Worm (Caenorhabditis elegans) whole organism, L1 larva: ENCODE measurements around the gene ZK1010.4.

Experiments used
- C34B4.2 ChIP-seq: sonication (generic microtip); optimal IDR thresholded peaks from 2 replicates; lab custom pipeline; 2017; ENCODE audit warnings: mild to moderate bottlenecking, missing genetic modification characterization, missing compliant biosample characterization
- aha-1 ChIP-seq: fragments of 150-350 bp; optimal IDR thresholded peaks from 2 replicates; lab custom pipeline; 2014; ENCODE audit warnings: missing biosample characterization, missing genetic modification characterization
- alr-1 ChIP-seq: fragments of 200-800 bp; sonication (Bioruptor generic); optimal IDR thresholded peaks from 2 replicates; lab custom pipeline; 2018; ENCODE audit warnings: borderline replicate concordance, mild to moderate bottlenecking, missing genetic modification characterization, missing compliant biosample characterization
- blmp-1 ChIP-seq: fragments of 150-350 bp; optimal IDR thresholded peaks from 2 replicates; lab custom pipeline; 2014; ENCODE audit warnings: missing biosample characterization, missing genetic modification characterization
- ceh-63 ChIP-seq: fragments of 200-800 bp; sonication (Bioruptor generic); optimal IDR thresholded peaks from 2 replicates; lab custom pipeline; 2018; ENCODE audit warnings: mild to moderate bottlenecking, missing genetic modification characterization, missing compliant biosample characterization
- ceh-8 ChIP-seq: fragments of 200-800 bp; sonication (Bioruptor generic); optimal IDR thresholded peaks from 2 replicates; lab custom pipeline; 2018; ENCODE audit warnings: mild to moderate bottlenecking, missing genetic modification characterization, moderate library complexity, missing compliant biosample characterization
- dsc-1 ChIP-seq: sonication (generic microtip); optimal IDR thresholded peaks from 2 replicates; lab custom pipeline; 2016; ENCODE audit warnings: mild to moderate bottlenecking, missing genetic modification characterization, missing compliant biosample characterization
- efl-1 ChIP-seq, 4 experiments: fragments of 150-350 bp; optimal IDR thresholded peaks in 3 of 4; peaks in 1 of 4; 1 replicate in 1 of 4; 2 replicates in 3 of 4; lab custom pipeline; 2014; ENCODE audit warnings: missing biosample characterization in 2 of 4, missing genetic modification characterization in 2 of 4, missing genetic modification reagents in 2 of 4
- efl-3 ChIP-seq: fragments of 200-800 bp; sonication (Bioruptor generic); optimal IDR thresholded peaks from 2 replicates; lab custom pipeline; 2018; ENCODE audit warnings: mild to moderate bottlenecking, missing genetic modification characterization, missing compliant biosample characterization
- egl-13 ChIP-seq: sonication (generic microtip); optimal IDR thresholded peaks from 2 replicates; lab custom pipeline; 2016; ENCODE audit warnings: missing genotype, missing genetic modification reagents, missing genetic modification characterization, missing compliant biosample characterization
- elt-3 ChIP-seq, 6 experiments: fragments of 150-350 bp in 1 of 6; sonication (generic microtip); optimal IDR thresholded peaks; 2 replicates each; lab custom pipeline; 2017 to 2018; ENCODE audit warnings: missing biosample characterization in 6 of 6, missing genetic modification characterization in 6 of 6, inconsistent platforms in 1 of 6
- fkh-10 ChIP-seq: sonication (generic microtip); optimal IDR thresholded peaks from 2 replicates; lab custom pipeline; 2017; ENCODE audit warnings: missing biosample characterization, missing genetic modification reagents, missing genetic modification characterization
- fkh-4 ChIP-seq: sonication (generic microtip); optimal IDR thresholded peaks from 2 replicates; lab custom pipeline; 2016; ENCODE audit warnings: missing compliant biosample characterization, missing genetic modification characterization, borderline replicate concordance
- fos-1 ChIP-seq: fragments of 150-350 bp; optimal IDR thresholded peaks from 2 replicates; lab custom pipeline; 2014; ENCODE audit warnings: missing biosample characterization, missing genetic modification characterization
- grh-1 ChIP-seq: fragments of 200-800 bp; sonication (Bioruptor generic); IDR thresholded peaks from 2 replicates; pipeline ENCODE4 v1.3.6; 2022; ENCODE audit warnings: missing genetic modification reagents, missing genetic modification characterization, missing compliant biosample characterization
- hlh-17 ChIP-seq: fragments of 200-800 bp; sonication (Bioruptor generic); optimal IDR thresholded peaks from 2 replicates; lab custom pipeline; 2018; ENCODE audit warnings: missing genetic modification characterization, mild to moderate bottlenecking, missing compliant biosample characterization, moderate library complexity, borderline replicate concordance
- hlh-4 ChIP-seq: sonication (generic microtip); optimal IDR thresholded peaks from 2 replicates; lab custom pipeline; 2016; ENCODE audit warnings: mild to moderate bottlenecking, missing genetic modification characterization, missing compliant biosample characterization
- hpl-2 ChIP-seq: fragments of 150-350 bp; optimal IDR thresholded peaks from 2 replicates; lab custom pipeline; 2014; ENCODE audit warnings: missing biosample characterization, missing genetic modification reagents, missing genetic modification characterization
- lin-14 ChIP-seq: fragments of 200-800 bp; sonication (Bioruptor generic); optimal IDR thresholded peaks from 2 replicates; lab custom pipeline; 2018; ENCODE audit warnings: mild to moderate bottlenecking, missing genetic modification characterization, moderate library complexity, missing compliant biosample characterization
- lin-15B ChIP-seq: fragments of 150-350 bp; sonication (generic microtip); optimal IDR thresholded peaks from 3 replicates; lab custom pipeline; 2014; ENCODE audit warnings: missing biosample characterization, missing genetic modification characterization
- lin-35 ChIP-seq, 2 experiments: fragments of 150-350 bp; optimal IDR thresholded peaks; 2 replicates each; lab custom pipeline; 2014; ENCODE audit warnings: missing biosample characterization in 2 of 2, missing genetic modification characterization in 2 of 2, missing genetic modification reagents in 2 of 2
- lin-39 ChIP-seq: fragments of 150-350 bp; optimal IDR thresholded peaks from 2 replicates; lab custom pipeline; 2014; ENCODE audit warnings: missing biosample characterization, missing genetic modification reagents, missing genetic modification characterization
- lsy-2 ChIP-seq, 2 experiments: fragments of 150-350 bp; optimal IDR thresholded peaks; 2 replicates each; lab custom pipeline; 2014; ENCODE audit warnings: missing biosample characterization in 2 of 2, missing genetic modification characterization in 2 of 2
- mab-9 ChIP-seq: fragments of 200-800 bp; sonication (Bioruptor generic); IDR thresholded peaks from 2 replicates; pipeline ENCODE4 v1.3.6; 2022; ENCODE audit warnings: missing genetic modification reagents, missing genetic modification characterization, missing compliant biosample characterization
- mdl-1 ChIP-seq, 2 experiments: fragments of 150-350 bp; optimal IDR thresholded peaks; 2 replicates each; lab custom pipeline; 2014 to 2017; ENCODE audit warnings: missing biosample characterization in 2 of 2, missing genetic modification characterization in 2 of 2, inconsistent platforms in 1 of 2
- nhr-12 ChIP-seq: sonication (generic microtip); optimal IDR thresholded peaks from 2 replicates; lab custom pipeline; 2017; ENCODE audit warnings: missing biosample characterization, missing genetic modification characterization
- nhr-19 ChIP-seq: fragments of 200-800 bp; sonication (Bioruptor generic); conservative IDR thresholded peaks from 2 replicates; pipeline ENCODE4 v1.3.6; 2022; ENCODE audit warnings: missing genetic modification characterization, missing compliant biosample characterization
- nhr-20 ChIP-seq: sonication (generic microtip); optimal IDR thresholded peaks from 2 replicates; lab custom pipeline; 2016; ENCODE audit warnings: mild to moderate bottlenecking, missing genetic modification characterization, missing compliant biosample characterization
- nhr-47 ChIP-seq: sonication (generic microtip); optimal IDR thresholded peaks from 2 replicates; lab custom pipeline; 2016; ENCODE audit warnings: mild to moderate bottlenecking, missing genetic modification characterization, moderate library complexity, missing compliant biosample characterization
- nhr-71 ChIP-seq: sonication (generic microtip); optimal IDR thresholded peaks from 2 replicates; lab custom pipeline; 2016; ENCODE audit warnings: mild to moderate bottlenecking, missing genetic modification characterization, moderate library complexity, missing compliant biosample characterization
- nhr-76 ChIP-seq: sonication (generic microtip); optimal IDR thresholded peaks from 2 replicates; lab custom pipeline; 2017; ENCODE audit warnings: missing biosample characterization, missing genetic modification characterization
- nhr-85 ChIP-seq: sonication (generic microtip); peaks from one replicate; lab custom pipeline; 2016; ENCODE audit warnings: missing genetic modification characterization, inconsistent platforms, missing compliant biosample characterization
- nhr-90 ChIP-seq: sonication (generic microtip); optimal IDR thresholded peaks from 2 replicates; lab custom pipeline; 2016; ENCODE audit warnings: mild to moderate bottlenecking, missing genetic modification characterization, missing compliant biosample characterization; ENCODE audit not compliant: poor library complexity
- rnt-1 ChIP-seq: sonication (generic microtip); optimal IDR thresholded peaks from 2 replicates; lab custom pipeline; 2016; ENCODE audit warnings: mild to moderate bottlenecking, missing genetic modification characterization, moderate library complexity, missing compliant biosample characterization
- snu-23 ChIP-seq: sonication (generic microtip); optimal IDR thresholded peaks from 2 replicates; lab custom pipeline; 2016; ENCODE audit warnings: missing genetic modification characterization, missing compliant biosample characterization
- tbx-2 ChIP-seq: sonication (generic microtip); optimal IDR thresholded peaks from 2 replicates; lab custom pipeline; 2016; ENCODE audit warnings: missing genetic modification characterization, missing compliant biosample characterization
- tlp-1 ChIP-seq: fragments of 150-350 bp; optimal IDR thresholded peaks from 2 replicates; lab custom pipeline; 2014; ENCODE audit warnings: missing biosample characterization, missing genetic modification characterization
- unc-30 ChIP-seq: sonication (generic microtip); optimal IDR thresholded peaks from 2 replicates; lab custom pipeline; 2017; ENCODE audit warnings: missing biosample characterization, missing genetic modification characterization
- unc-62 ChIP-seq: fragments of 150-350 bp; optimal IDR thresholded peaks from 2 replicates; lab custom pipeline; 2014; ENCODE audit warnings: missing biosample characterization, missing genetic modification reagents, missing genetic modification characterization
- vab-15 ChIP-seq: sonication (generic microtip); optimal IDR thresholded peaks from 2 replicates; lab custom pipeline; 2017; ENCODE audit warnings: missing genotype, mild to moderate bottlenecking, missing genetic modification characterization, missing compliant biosample characterization
- xbp-1 ChIP-seq: sonication (generic microtip); optimal IDR thresholded peaks from 2 replicates; lab custom pipeline; 2016; ENCODE audit warnings: missing genetic modification characterization, missing compliant biosample characterization
- zag-1 ChIP-seq: fragments of 150-350 bp; optimal IDR thresholded peaks from 2 replicates; lab custom pipeline; 2014; ENCODE audit warnings: missing biosample characterization, missing genetic modification characterization
- zip-4 ChIP-seq: fragments of 200-800 bp; sonication (Bioruptor generic); optimal IDR thresholded peaks from 2 replicates; lab custom pipeline; 2018; ENCODE audit warnings: mild to moderate bottlenecking, missing genetic modification characterization, moderate library complexity, missing compliant biosample characterization
- ztf-11 ChIP-seq, 2 experiments: sonication (generic microtip); optimal IDR thresholded peaks; 2 replicates each; lab custom pipeline; 2016 to 2017; ENCODE audit warnings: missing genetic modification characterization in 2 of 2, missing biosample characterization in 1 of 2, missing compliant biosample characterization in 1 of 2
- ztf-4 ChIP-seq: fragments of 150-350 bp; optimal IDR thresholded peaks from 2 replicates; lab custom pipeline; 2014; ENCODE audit warnings: missing biosample characterization, missing genetic modification characterization

Gene ZK1010.4

DNA sequence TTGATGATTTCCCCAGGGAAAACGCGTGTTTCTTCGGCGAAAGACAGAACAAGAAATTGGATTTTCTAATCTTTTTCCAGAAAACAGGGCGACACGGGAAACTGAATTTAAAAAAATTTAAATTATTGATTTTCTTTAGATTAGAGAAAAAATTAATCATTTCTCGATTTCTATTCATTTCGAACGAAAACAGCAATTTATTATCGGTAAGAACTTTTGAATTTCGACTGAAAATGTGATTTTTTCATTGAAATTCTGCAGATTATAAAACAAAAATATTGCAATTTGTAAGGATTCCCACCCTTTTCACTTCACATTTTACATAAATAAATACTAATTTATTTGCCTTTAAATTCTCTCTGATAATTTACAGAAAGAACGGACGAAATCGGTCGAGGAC lies 8.5 kb upstream of the ZK1010.4 start, which contains the start of gene bckd-1A:
TSS of gene bckd-1A (minus strand) at position 101 of the 400 bp plus-strand sequence.
- TF ChIP-seq nhr-71 (tag; lab: Kevin White, UChicago) (no peak), nhr-76 (no peak)

- peak in 1 of 2 experiments; percentile 4 for TF ChIP-seq lsy-2 (tag; optimal IDR thresholded peaks at IDR 0.05; lab: Kevin White, UChicago)
- TF ChIP-seq nhr-90 (tag; lab: Kevin White, UChicago) = no peak
- TF ChIP-seq mdl-1 (tag; optimal IDR thresholded peaks at IDR 0.05; lab: Kevin White, UChicago) = no peak
- TF ChIP-seq ceh-63 (GFP tag; lab: Kevin White, UChicago) = no peak
- TF ChIP-seq nhr-47 = peak; percentile 28
- no peak for TF ChIP-seq tbx-2 (tag; lab: Kevin White, UChicago)
- TF ChIP-seq mab-9 (GFP tag; lab: Robert Waterston, UW) = 0 out of 2 replicates have a peak, but pooled peaks have one; percentile 33
Observed at ce11 chrIII:12977559-12977958, 3.3 kb upstream of the ZK1010.4 start, which contains the start of gene ZK1010.2. TSS of gene ZK1010.2 (minus strand) at chrIII:12977862.

DNA sequence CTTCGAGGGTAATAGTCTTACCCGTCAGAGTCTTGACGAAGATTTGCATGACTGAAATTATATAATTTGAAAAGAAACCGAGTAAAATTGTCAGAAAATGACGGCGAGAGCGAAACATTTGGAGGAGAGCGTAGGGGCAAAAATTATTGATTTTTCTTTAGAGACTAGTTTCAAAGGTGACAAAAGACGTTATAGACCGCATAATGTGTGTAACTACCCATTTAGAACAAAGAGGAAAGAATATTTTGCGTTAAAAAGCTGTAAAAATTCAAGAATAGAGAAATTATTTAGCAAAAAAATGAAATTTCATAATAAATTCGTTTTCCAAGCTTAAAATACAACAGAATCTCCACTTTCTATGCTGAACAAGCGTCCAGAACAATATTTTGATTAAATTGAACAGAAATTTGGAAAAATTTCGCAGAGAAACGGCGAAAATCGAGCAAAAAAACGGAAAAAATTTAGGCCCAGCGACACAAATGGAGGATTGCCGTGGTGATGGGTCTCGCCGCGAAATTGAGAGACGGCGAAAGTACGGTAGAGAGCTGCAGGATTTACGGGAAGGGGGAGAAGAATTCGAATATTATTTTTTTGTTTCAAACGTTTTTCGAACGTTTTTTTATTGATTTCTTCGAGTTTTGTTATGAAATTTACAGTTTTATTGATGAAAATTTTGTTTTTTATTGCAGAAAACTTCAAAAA lies 2.2 kb upstream of the ZK1010.4 start, which contains the start of the genes ubq-2 and frg-1:
TSS of gene ubq-2 (minus strand) at position 51 of the 702 bp plus-strand sequence.
TSS of gene frg-1 (plus strand) at position 690 of the 702 bp plus-strand sequence.
- TF ChIP-seq blmp-1 (tag; lab: Kevin White, UChicago) (peak; percentile 81), egl-13 (tag; lab: Kevin White, UChicago) (peak; percentile 67), ztf-4 (tag; lab: Kevin White, UChicago) (peak; percentile 68), unc-62 (no peak), lin-15B (peak; percentile 69), grh-1 (GFP tag; lab: Robert Waterston, UW) (peak; percentile 78), C34B4.2 (tag; lab: Kevin White, UChicago) (no peak), hlh-4 (tag; lab: Kevin White, UChicago) (no peak), efl-3 (GFP tag; lab: Kevin White, UChicago) (no peak), fkh-10 (GFP tag; lab: Kevin White, UChicago) (peak; percentile 48), hlh-17 (GFP tag; lab: Kevin White, UChicago) (no peak), xbp-1 (tag; lab: Kevin White, UChicago) (peak; percentile 89), unc-30 (no peak), lin-35 (GFP tag; optimal IDR thresholded peaks at IDR 0.05; lab: Kevin White, UChicago) (peak; percentile 83 to 91), zag-1 (no peak), ztf-11 (tag; optimal IDR thresholded peaks at IDR 0.05; lab: Kevin White, UChicago) (peak in 1 of 2 experiments; percentile 64), elt-3 (tag; optimal IDR thresholded peaks at IDR 0.05; lab: Kevin White, UChicago) (peak in 3 of 6 experiments; percentile 2 to 78 (median 76)), efl-1 (optimal IDR thresholded peaks at IDR 0.05; lab: Kevin White, UChicago) (peak; percentile 88 to 91), efl-1 (GFP tag; optimal IDR thresholded peaks at IDR 0.05 in 1 of 2; lab: Kevin White, UChicago) (peak; percentile 82 to 98), fkh-4 (tag; lab: Kevin White, UChicago) (peak; percentile 35), nhr-85 (tag; lab: Kevin White, UChicago) (peak; percentile 93), snu-23 (GFP tag; lab: Kevin White, UChicago) (peak; percentile 97), tlp-1 (tag; lab: Kevin White, UChicago) (no peak), mab-9 (GFP tag; lab: Robert Waterston, UW) (peak; percentile 59), fos-1 (peak; percentile 85), aha-1 (tag; lab: Kevin White, UChicago) (peak; percentile 6), nhr-76 (no peak), ceh-63 (GFP tag; lab: Kevin White, UChicago) (no peak), rnt-1 (tag; lab: Kevin White, UChicago) (peak; percentile 93), alr-1 (tag; lab: Kevin White, UChicago) (no peak), nhr-71 (tag; lab: Kevin White, UChicago) (peak; percentile 93), ceh-8 (GFP tag; lab: Kevin White, UChicago) (peak; percentile 49), nhr-12 (tag; lab: Kevin White, UChicago) (no peak), dsc-1 (tag; lab: Kevin White, UChicago) (peak; percentile 93), hpl-2 (GFP tag; lab: Kevin White, UChicago) (peak; percentile 72), nhr-20 (tag; lab: Kevin White, UChicago) (peak; percentile 86), vab-15 (tag; lab: Kevin White, UChicago) (no peak), nhr-19 (peak; percentile 85), zip-4 (GFP tag; lab: Kevin White, UChicago) (peak; percentile 69), lin-39 (tag; lab: Kevin White, UChicago) (peak; percentile 71), lin-14 (GFP tag; lab: Kevin White, UChicago) (peak; percentile 87)
